Fruit fly (Drosophila melanogaster) whole organism, embryonic: Measurements from ENCODE around the gene CG12289.

Experiments
- ATbp ChIP-seq: fragments of 200-800 bp; sonication (Bioruptor generic); optimal IDR thresholded peaks from 2 replicates; lab custom pipeline; 2017; ENCODE audit warnings: missing biosample characterization, mild to moderate bottlenecking, missing genetic modification characterization, missing genetic modification reagents
- Abd-B ChIP-seq: fragments of 200-800 bp; sonication (Bioruptor generic); optimal IDR thresholded peaks from 2 replicates; lab custom pipeline; 2018; ENCODE audit warnings: missing biosample characterization, mild to moderate bottlenecking, missing genetic modification characterization, moderate library complexity
- Atf-2 ChIP-seq: fragments of 200-800 bp; sonication (Bioruptor generic); optimal IDR thresholded peaks from 2 replicates; lab custom pipeline; 2016; ENCODE audit warnings: missing biosample characterization, missing genetic modification characterization
- Bdp1 ChIP-seq: fragments of 200-800 bp; sonication (Bioruptor generic); optimal IDR thresholded peaks from 3 replicates; lab custom pipeline; 2016; ENCODE audit warnings: missing biosample characterization, missing genetic modification characterization
- C15 ChIP-seq: fragments of 200-800 bp; sonication (Bioruptor generic); IDR thresholded peaks from 3 replicates; pipeline ENCODE4 v1.3.6; 2022; ENCODE audit warnings: missing biosample characterization, missing genetic modification characterization
- CG10267 ChIP-seq: fragments of 200-800 bp; sonication (Bioruptor generic); optimal IDR thresholded peaks from 2 replicates; lab custom pipeline; 2018; ENCODE audit warnings: missing biosample characterization, mild to moderate bottlenecking, missing genetic modification characterization, moderate library complexity
- CG11398 ChIP-seq: fragments of 200-800 bp; sonication (Bioruptor generic); optimal IDR thresholded peaks from 2 replicates; lab custom pipeline; 2016; ENCODE audit warnings: missing biosample characterization, missing genetic modification characterization
- CG11456 ChIP-seq: fragments of 200-800 bp; sonication (Bioruptor generic); IDR thresholded peaks from 3 replicates; pipeline ENCODE4 v1.3.6; 2022; ENCODE audit warnings: missing biosample characterization, missing genetic modification characterization
- CG11723 ChIP-seq: fragments of 200-800 bp; sonication (Bioruptor generic); optimal IDR thresholded peaks from 2 replicates; lab custom pipeline; 2017; ENCODE audit warnings: missing biosample characterization, mild to moderate bottlenecking, missing genetic modification characterization
- CG1832 ChIP-seq: fragments of 200-800 bp; sonication (Bioruptor generic); optimal IDR thresholded peaks from 2 replicates; lab custom pipeline; 2017; ENCODE audit warnings: missing biosample characterization, mild to moderate bottlenecking, missing genetic modification characterization, inconsistent platforms
- CG2116 ChIP-seq: fragments of 200-800 bp; sonication (Bioruptor generic); optimal IDR thresholded peaks from 3 replicates; lab custom pipeline; 2018; ENCODE audit warnings: missing biosample characterization, mild to moderate bottlenecking, missing genetic modification characterization
- CG31224 ChIP-seq: fragments of 200-800 bp; sonication (Bioruptor generic); IDR thresholded peaks from 2 replicates; pipeline ENCODE4 v1.3.6; 2022; ENCODE audit warnings: missing biosample characterization, missing genetic modification characterization
- CG3281 ChIP-seq: fragments of 200-800 bp; sonication (Bioruptor generic); optimal IDR thresholded peaks from 3 replicates; lab custom pipeline; 2017; ENCODE audit warnings: missing biosample characterization, mild to moderate bottlenecking, missing genetic modification characterization
- CG42726 ChIP-seq: fragments of 200-800 bp; sonication (Bioruptor generic); IDR thresholded peaks from 2 replicates; pipeline ENCODE4 v1.3.6; 2022; ENCODE audit warnings: missing biosample characterization, missing genetic modification characterization; ENCODE audit not compliant: partially characterized antibody
- CG4820 ChIP-seq: fragments of 200-800 bp; sonication (Bioruptor generic); optimal IDR thresholded peaks from 3 replicates; lab custom pipeline; 2016; ENCODE audit warnings: missing biosample characterization, missing genetic modification characterization
- CG7372 ChIP-seq: fragments of 200-800 bp; sonication (Bioruptor generic); IDR thresholded peaks from 2 replicates; pipeline ENCODE4 v1.3.6; 2022; ENCODE audit warnings: missing biosample characterization, missing genetic modification characterization
- CG8359 ChIP-seq: fragments of 200-800 bp; sonication (Bioruptor generic); optimal IDR thresholded peaks from 2 replicates; lab custom pipeline; 2017; ENCODE audit warnings: missing biosample characterization, mild to moderate bottlenecking, missing genetic modification characterization, borderline replicate concordance
- CG8478 ChIP-seq: fragments of >200 bp; optimal IDR thresholded peaks from 2 replicates; lab custom pipeline; 2018
- Doc3 ChIP-seq: fragments of 200-800 bp; sonication (Bioruptor generic); IDR thresholded peaks from 3 replicates; pipeline ENCODE4 v1.3.6; 2022; ENCODE audit warnings: missing biosample characterization, missing genetic modification characterization; ENCODE audit not compliant: partially characterized antibody
- Dref ChIP-seq: fragments of 200-800 bp; sonication (Bioruptor generic); IDR thresholded peaks from 2 replicates; pipeline ENCODE4 v1.3.6; 2022; ENCODE audit warnings: missing biosample characterization, missing genetic modification characterization
- Elba2 ChIP-seq: fragments of 200-800 bp; sonication (Bioruptor generic); optimal IDR thresholded peaks from 3 replicates; lab custom pipeline; 2016; ENCODE audit warnings: missing biosample characterization, missing genetic modification characterization
- Gsc ChIP-seq: fragments of 200-800 bp; sonication (Bioruptor generic); IDR thresholded peaks from 2 replicates; pipeline ENCODE4 v1.3.6; 2022; ENCODE audit warnings: missing biosample characterization, missing genetic modification characterization
- Hr51 ChIP-seq, 2 experiments: fragments of 200-800 bp; sonication (Bioruptor generic); optimal IDR thresholded peaks; 2 replicates in 1 of 2; 3 replicates in 1 of 2; lab custom pipeline; 2016 to 2018; ENCODE audit warnings: missing biosample characterization in 2 of 2, missing genetic modification characterization in 2 of 2, mild to moderate bottlenecking in 1 of 2, moderate library complexity in 1 of 2
- Hr78 ChIP-seq, 2 experiments: fragments of 200-800 bp in 1 of 2; fragments of >200 bp in 1 of 2; sonication (Bioruptor generic) in 1 of 2; optimal IDR thresholded peaks; 2 replicates each; lab custom pipeline; 2017 to 2019; ENCODE audit warnings: missing biosample characterization in 2 of 2, missing genetic modification characterization in 2 of 2, mild to moderate bottlenecking in 1 of 2, moderate library complexity in 1 of 2
- Max ChIP-seq: fragments of 200-800 bp; sonication (Bioruptor generic); optimal IDR thresholded peaks from 2 replicates; lab custom pipeline; 2016; ENCODE audit warnings: missing biosample characterization, mild to moderate bottlenecking, missing genetic modification characterization
- NC2β ChIP-seq: fragments of 200-800 bp; sonication (Bioruptor generic); optimal IDR thresholded peaks from 2 replicates; lab custom pipeline; 2016; ENCODE audit warnings: missing biosample characterization, missing genetic modification characterization
- Neu2 ChIP-seq: fragments of 200-800 bp; sonication (Bioruptor generic); optimal IDR thresholded peaks from 3 replicates; lab custom pipeline; 2016; ENCODE audit warnings: missing biosample characterization, missing genetic modification characterization, borderline replicate concordance
- ap ChIP-seq: fragments of 200-800 bp; sonication (Bioruptor generic); IDR thresholded peaks from 2 replicates; pipeline ENCODE4 v1.3.6; 2022; ENCODE audit warnings: missing biosample characterization, missing genetic modification characterization
- croc ChIP-seq: fragments of 200-800 bp; sonication (Bioruptor generic); conservative IDR thresholded peaks from 3 replicates; pipeline ENCODE4 v1.3.6; 2022; ENCODE audit warnings: missing biosample characterization, missing genetic modification characterization
- danr ChIP-seq: fragments of 200-800 bp; sonication (Bioruptor generic); IDR thresholded peaks from 2 replicates; pipeline ENCODE4 v1.3.6; 2022; ENCODE audit warnings: missing biosample characterization, missing genetic modification characterization
- disco-r ChIP-seq: fragments of 200-800 bp; sonication (Bioruptor generic); optimal IDR thresholded peaks from 2 replicates; lab custom pipeline; 2016; ENCODE audit warnings: missing biosample characterization, missing genetic modification characterization
- dm ChIP-seq: fragments of 200-800 bp; sonication (Bioruptor generic); optimal IDR thresholded peaks from 3 replicates; lab custom pipeline; 2016; ENCODE audit warnings: missing biosample characterization, missing genetic modification characterization
- esg ChIP-seq: fragments of 200-800 bp; sonication (Bioruptor generic); conservative IDR thresholded peaks from 2 replicates; pipeline ENCODE4 v1.3.6; 2022; ENCODE audit warnings: missing biosample characterization, missing genetic modification characterization
- ewg ChIP-seq: fragments of 200-800 bp; sonication (Bioruptor generic); optimal IDR thresholded peaks from 3 replicates; lab custom pipeline; 2017; ENCODE audit warnings: mild to moderate bottlenecking, missing biosample characterization, missing genetic modification reagents, missing genetic modification characterization
- fd3F ChIP-seq: fragments of 200-800 bp; sonication (Bioruptor generic); optimal IDR thresholded peaks from 2 replicates; lab custom pipeline; 2018; ENCODE audit warnings: missing biosample characterization, mild to moderate bottlenecking, missing genetic modification characterization, moderate library complexity
- ftz-f1 ChIP-seq: fragments of 200-800 bp; sonication (Bioruptor generic); optimal IDR thresholded peaks from 2 replicates; lab custom pipeline; 2016; ENCODE audit warnings: missing biosample characterization, missing genetic modification characterization
- gem ChIP-seq: fragments of 200-800 bp; sonication (Bioruptor generic); optimal IDR thresholded peaks from 2 replicates; lab custom pipeline; 2019; ENCODE audit warnings: missing biosample characterization, mild to moderate bottlenecking, missing genetic modification characterization, moderate library complexity
- gfzf ChIP-seq: fragments of 200-800 bp; sonication (Bioruptor generic); optimal IDR thresholded peaks from 2 replicates; lab custom pipeline; 2016; ENCODE audit warnings: missing biosample characterization, mild to moderate bottlenecking, missing genetic modification characterization, moderate library complexity
- lbe ChIP-seq: fragments of 200-800 bp; sonication (Bioruptor generic); optimal IDR thresholded peaks from 2 replicates; lab custom pipeline; 2016; ENCODE audit warnings: missing biosample characterization, mild to moderate bottlenecking, missing genetic modification characterization
- luna ChIP-seq: fragments of 200-800 bp; sonication (Bioruptor generic); optimal IDR thresholded peaks from 2 replicates; lab custom pipeline; 2016; ENCODE audit warnings: missing biosample characterization, missing genetic modification characterization
- p53 ChIP-seq: fragments of 200-800 bp; sonication (Bioruptor generic); optimal IDR thresholded peaks from 2 replicates; lab custom pipeline; 2016; ENCODE audit warnings: missing biosample characterization, missing genetic modification characterization
- pb ChIP-seq: fragments of 200-800 bp; sonication (Bioruptor generic); optimal IDR thresholded peaks from 3 replicates; lab custom pipeline; 2016; ENCODE audit warnings: missing biosample characterization, missing genetic modification characterization
- ro ChIP-seq: fragments of 200-800 bp; sonication (Bioruptor generic); IDR thresholded peaks from 2 replicates; pipeline ENCODE4 v1.3.6; 2022; ENCODE audit warnings: missing biosample characterization, missing genetic modification characterization
- schlank ChIP-seq: fragments of 200-800 bp; sonication (Bioruptor generic); optimal IDR thresholded peaks from 2 replicates; lab custom pipeline; 2018; ENCODE audit warnings: missing biosample characterization, mild to moderate bottlenecking, missing genetic modification characterization
- scrt ChIP-seq: fragments of 200-800 bp; sonication (Bioruptor generic); optimal IDR thresholded peaks from 2 replicates; lab custom pipeline; 2018; ENCODE audit warnings: missing biosample characterization, mild to moderate bottlenecking, missing genetic modification characterization, moderate library complexity
- slbo ChIP-seq: fragments of 200-800 bp; sonication (Bioruptor generic); IDR thresholded peaks from 2 replicates; pipeline ENCODE4 v1.3.6; 2022; ENCODE audit warnings: missing biosample characterization, missing genetic modification characterization
- slp2 ChIP-seq: fragments of 200-800 bp; sonication (Bioruptor generic); optimal IDR thresholded peaks from 2 replicates; lab custom pipeline; 2016; ENCODE audit warnings: missing biosample characterization, missing genetic modification characterization
- sob ChIP-seq: fragments of 200-800 bp; sonication (Bioruptor generic); IDR thresholded peaks from 2 replicates; pipeline ENCODE4 v1.3.6; 2022; ENCODE audit warnings: missing biosample characterization, missing genetic modification characterization
- sqz ChIP-seq: fragments of 200-800 bp; sonication (Bioruptor generic); optimal IDR thresholded peaks from 3 replicates; lab custom pipeline; 2018; ENCODE audit warnings: missing biosample characterization, mild to moderate bottlenecking, missing genetic modification characterization
- wor ChIP-seq: fragments of 200-800 bp; sonication (Bioruptor generic); IDR thresholded peaks from 2 replicates; pipeline ENCODE4 v1.3.6; 2022; ENCODE audit warnings: missing biosample characterization, missing genetic modification characterization

CG12289 gene

DNA sequence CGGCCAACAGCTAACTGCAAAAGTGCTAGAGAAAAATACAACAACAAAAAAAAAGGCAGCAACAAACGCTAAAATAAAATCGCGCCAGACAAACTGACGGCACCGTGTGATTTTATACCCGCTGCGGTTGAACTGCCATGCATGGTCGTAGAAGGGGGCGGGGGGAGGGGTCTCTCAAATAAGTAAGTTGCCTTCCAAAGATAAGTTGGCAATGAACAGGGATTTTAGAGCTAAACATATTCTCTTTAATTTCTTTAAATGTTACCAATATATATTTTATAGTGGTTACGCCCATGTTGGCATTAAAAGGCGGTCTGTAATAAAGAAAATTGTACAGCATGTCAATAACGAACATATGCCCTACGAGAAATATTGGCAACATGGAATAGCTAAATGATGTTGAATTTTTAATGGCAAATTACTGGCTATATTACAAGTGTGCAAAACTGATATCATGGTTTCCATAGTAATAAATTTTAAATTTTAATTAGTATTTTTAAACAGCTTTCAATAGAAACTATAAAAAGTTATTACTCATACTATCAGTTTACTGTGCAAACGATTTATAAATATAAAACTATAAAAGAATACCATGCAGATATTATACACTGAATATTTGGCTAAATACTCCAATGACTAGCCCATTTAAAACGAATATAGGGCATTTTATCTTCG, 26.9 kb downstream of the CG12289 start (continued):
- TF ChIP-seq danr (peak; percentile 69), CG11456 (GFP tag; lab: Robert Waterston, UW) (peak; percentile 82), Abd-B (GFP tag; lab: Kevin White, UChicago) (peak; percentile 68), CG8478 (lab: Kevin White, UChicago) (no peak), C15 (0 out of 3 replicates have a peak, but pooled peaks have one; percentile 21), CG42726 (no peak), Dref (GFP tag; lab: Robert Waterston, UW) (no peak), CG10267 (tag; lab: Kevin White, UChicago) (peak; percentile 24), Hr78 (GFP tag; optimal IDR thresholded peaks at IDR 0.05; lab: Kevin White, UChicago) (no peak), sqz (GFP tag; lab: Kevin White, UChicago) (peak; percentile 23), gem (peak; percentile 85), CG1832 (GFP tag; lab: Kevin White, UChicago) (no peak), slp2 (no peak), gfzf (GFP tag; lab: Kevin White, UChicago) (no peak), luna (GFP tag; lab: Kevin White, UChicago) (no peak), schlank (tag; lab: Kevin White, UChicago) (peak; percentile 52), Bdp1 (GFP tag; lab: Kevin White, UChicago) (peak; percentile 12), Gsc (GFP tag; lab: Robert Waterston, UW) (no peak), dm (GFP tag; lab: Kevin White, UChicago) (peak; percentile 32), croc (no peak), CG2116 (GFP tag; lab: Kevin White, UChicago) (peak; percentile 0), slbo (GFP tag; lab: Robert Waterston, UW) (peak; percentile 94), sob (GFP tag; lab: Robert Waterston, UW) (peak; percentile 86), CG31224 (GFP tag; lab: Robert Waterston, UW) (peak; percentile 58), scrt (GFP tag; lab: Kevin White, UChicago) (peak; percentile 27), Neu2 (GFP tag; lab: Kevin White, UChicago) (no peak), ewg (GFP tag; lab: Kevin White, UChicago) (peak; percentile 58), ap (GFP tag; lab: Robert Waterston, UW) (peak; percentile 78), Max (GFP tag; lab: Kevin White, UChicago) (no peak), CG3281 (GFP tag; lab: Kevin White, UChicago) (peak; percentile 42), ftz-f1 (GFP tag; lab: Kevin White, UChicago) (no peak), Elba2 (peak; percentile 33), fd3F (GFP tag; lab: Kevin White, UChicago) (peak; percentile 77), NC2β (peak; percentile 56), CG8359 (GFP tag; lab: Kevin White, UChicago) (no peak), lbe (peak; percentile 69), Doc3 (GFP tag; lab: Robert Waterston, UW) (no peak), CG4820 (no peak), ATbp (GFP tag; lab: Kevin White, UChicago) (peak; percentile 77), wor (GFP tag; lab: Robert Waterston, UW) (peak; percentile 69), CG11398 (peak; percentile 9), pb (GFP tag; lab: Kevin White, UChicago) (no peak), CG11723 (GFP tag; lab: Kevin White, UChicago) (peak; percentile 65), CG7372 (GFP tag; lab: Robert Waterston, UW) (peak; percentile 47; the same call in 1 of the 2 replicates), Hr51 (GFP tag; optimal IDR thresholded peaks at IDR 0.05; lab: Kevin White, UChicago) (peak; percentile 36 to 86), ro (GFP tag; lab: Robert Waterston, UW) (no peak), Atf-2 (GFP tag; lab: Kevin White, UChicago) (peak; percentile 22), disco-r (GFP tag; lab: Kevin White, UChicago) (peak; percentile 42), p53 (GFP tag; lab: Kevin White, UChicago) (no peak), esg (GFP tag; lab: Robert Waterston, UW) (peak; percentile 81)
